Worm (Caenorhabditis elegans): Measurements from ENCODE around the gene nep-20.

The nep-20 gene

DNA sequence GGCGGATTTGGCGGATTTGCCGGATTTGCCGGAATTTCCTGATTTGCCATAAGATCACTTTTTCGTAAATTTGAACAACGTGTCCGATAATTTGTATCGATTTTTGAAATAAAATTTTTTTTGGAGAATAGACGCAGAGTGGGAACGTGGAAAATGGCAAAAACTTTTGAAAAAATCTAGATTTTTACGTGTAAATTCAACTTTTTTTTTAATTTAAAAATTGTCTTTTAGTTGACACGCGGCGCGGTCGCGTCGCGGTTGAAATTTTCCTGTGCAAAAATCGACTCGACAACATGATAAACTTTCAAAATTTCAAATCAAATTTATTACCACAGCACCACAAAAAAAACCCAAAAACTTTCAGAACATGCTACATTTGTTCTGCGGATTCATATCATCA lies at the start of gene nep-20:
Gene nep-20, minus strand, starts transcription at position 101 of the 400 bp plus-strand sequence.
- TF ChIP-seq lin-13 (GFP tag; optimal IDR thresholded peaks at IDR 0.05) = no peak
- TF ChIP-seq ceh-16 (tag; optimal IDR thresholded peaks at IDR 0.05) = no peak
- TF ChIP-seq skn-1 (tag; optimal IDR thresholded peaks at IDR 0.05) = no peak
- no peak for TF ChIP-seq gmeb-1 (tag; optimal IDR thresholded peaks at IDR 0.05)
- TF ChIP-seq Y55F3AM.14 (GFP tag; optimal IDR thresholded peaks at IDR 0.05) = no peak
- no peak for TF ChIP-seq nhr-129 (tag; optimal IDR thresholded peaks at IDR 0.05)
- no peak for TF ChIP-seq aly-2 (tag; optimal IDR thresholded peaks at IDR 0.05)
- no peak for TF ChIP-seq sma-9 (GFP tag; optimal IDR thresholded peaks at IDR 0.05)
- TF ChIP-seq sma-9 (tag; optimal IDR thresholded peaks at IDR 0.05) = no peak
- no peak for TF ChIP-seq elt-1 (tag; optimal IDR thresholded peaks at IDR 0.05)
- no peak for TF ChIP-seq ztf-1 (GFP tag; conservative IDR thresholded peaks at IDR 0.05)
- no peak for TF ChIP-seq lsy-2 (tag; optimal IDR thresholded peaks at IDR 0.05)
- no peak for TF ChIP-seq lin-11 (tag; optimal IDR thresholded peaks at IDR 0.05)
- no peak for TF ChIP-seq fos-1 (tag; optimal IDR thresholded peaks at IDR 0.05)
- no peak for TF ChIP-seq alr-1 (tag; optimal IDR thresholded peaks at IDR 0.05)
- TF ChIP-seq unc-62 (GFP tag; optimal IDR thresholded peaks at IDR 0.05) = no peak
- TF ChIP-seq ZK546.5 (tag; optimal IDR thresholded peaks at IDR 0.05) = no peak
- TF ChIP-seq zag-1 (tag; optimal IDR thresholded peaks at IDR 0.05) = no peak

DNA sequence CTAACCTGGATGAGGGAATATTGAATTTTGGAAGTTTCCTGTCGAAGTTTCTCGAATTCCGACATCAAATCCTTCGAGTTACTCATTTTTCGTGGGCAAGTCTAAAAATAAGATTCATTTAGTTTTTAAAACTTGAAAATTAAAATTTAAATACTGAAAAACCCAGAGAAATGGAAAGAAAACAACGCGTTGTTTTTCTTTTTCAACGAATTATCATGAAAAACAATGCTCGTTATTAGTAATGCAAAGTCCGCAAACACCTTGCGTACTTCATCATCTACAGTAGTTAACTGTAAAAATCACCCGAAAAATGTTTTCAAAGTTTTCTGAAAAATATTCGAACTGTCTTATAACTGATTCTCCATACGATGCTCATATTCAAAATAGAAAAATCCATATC lies 48.9 kb upstream of the nep-20 start, which contains the start of gene C16C8.4:
Gene C16C8.4, minus strand, starts transcription at position 101 of the 400 bp plus-strand sequence.
- TF ChIP-seq mab-5 (tag; optimal IDR thresholded peaks at IDR 0.05) (no peak), nhr-129 (tag; optimal IDR thresholded peaks at IDR 0.05) (no peak), sem-4 (tag; optimal IDR thresholded peaks at IDR 0.05) (no peak), egl-27 (tag; optimal IDR thresholded peaks at IDR 0.05) (no peak), ceh-16 (tag; optimal IDR thresholded peaks at IDR 0.05) (no peak), sma-9 (GFP tag; optimal IDR thresholded peaks at IDR 0.05) (no peak), sma-9 (tag; optimal IDR thresholded peaks at IDR 0.05) (no peak), gmeb-1 (tag; optimal IDR thresholded peaks at IDR 0.05) (no peak)

DNA sequence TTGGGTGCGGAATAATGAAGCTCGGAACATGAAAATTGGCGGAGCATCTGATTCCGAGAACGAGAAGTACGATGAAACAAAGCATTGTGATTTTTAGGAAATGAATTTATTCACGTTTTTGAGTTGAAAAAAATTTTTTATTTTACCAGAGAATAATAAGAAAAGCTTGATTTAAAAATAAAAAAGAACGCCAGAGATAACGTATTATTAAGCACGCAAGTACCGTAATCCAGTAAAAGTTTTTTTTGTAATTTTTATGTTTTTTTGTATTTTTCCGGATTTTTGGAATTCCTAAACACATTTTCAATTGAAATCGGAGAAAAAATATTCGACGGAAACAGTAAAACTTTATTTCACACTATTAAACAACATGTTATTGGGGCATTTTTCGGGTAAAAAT lies 47.8 kb upstream of the nep-20 start, which contains the start of gene C16C8.22:
Gene C16C8.22, minus strand, starts transcription at position 101 of the 400 bp plus-strand sequence.
- TF ChIP-seq snpc-4 (tag; optimal IDR thresholded peaks at IDR 0.05) (no peak), mbf-1 (tag; optimal IDR thresholded peaks at IDR 0.05) (no peak), mdl-1 (tag; optimal IDR thresholded peaks at IDR 0.05) (no peak), skn-1 (tag; optimal IDR thresholded peaks at IDR 0.05) (no peak), lin-11 (tag; optimal IDR thresholded peaks at IDR 0.05) (no peak), blmp-1 (tag; optimal IDR thresholded peaks at IDR 0.05; ENCODE audit: insufficient read depth) (no peak), lin-39 (tag; optimal IDR thresholded peaks at IDR 0.05) (no peak), ama-1 (optimal IDR thresholded peaks at IDR 0.05) (no peak), ZK546.5 (tag; optimal IDR thresholded peaks at IDR 0.05) (no peak), unc-39 (tag; optimal IDR thresholded peaks at IDR 0.05) (no peak), ceh-16 (tag; optimal IDR thresholded peaks at IDR 0.05) (no peak), unc-62 (GFP tag; optimal IDR thresholded peaks at IDR 0.05) (no peak), fos-1 (tag; optimal IDR thresholded peaks at IDR 0.05) (no peak), ztf-11 (tag; optimal IDR thresholded peaks at IDR 0.05) (no peak), dmd-4 (tag; optimal IDR thresholded peaks at IDR 0.05) (no peak), nhr-237 (tag; optimal IDR thresholded peaks at IDR 0.05) (no peak)

DNA sequence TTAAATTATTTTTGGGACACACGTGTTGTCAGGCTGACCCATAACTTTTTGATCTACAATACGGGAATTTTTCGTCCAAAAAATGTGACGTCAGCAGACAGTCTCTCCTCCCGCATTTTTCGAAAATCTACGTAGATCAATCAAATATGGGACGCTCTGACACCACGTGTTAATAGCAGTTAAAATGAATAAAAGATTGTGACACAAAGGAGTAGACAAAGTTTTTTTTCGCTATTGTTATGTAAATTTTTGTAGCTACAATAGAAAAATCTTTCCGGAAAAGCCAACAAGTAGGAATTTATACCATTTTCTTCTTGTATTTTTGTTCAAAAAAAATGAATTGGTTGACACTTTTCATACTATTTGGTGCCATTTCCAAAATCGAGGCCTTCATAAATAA lies 46.0 kb upstream of the nep-20 start, which contains the start of gene C16C8.27:
Gene C16C8.27, plus strand, starts transcription at position 301 of the 400 bp plus-strand sequence.
- no peak for TF ChIP-seq nhr-237 (tag; optimal IDR thresholded peaks at IDR 0.05)
- TF ChIP-seq sem-4 (tag; optimal IDR thresholded peaks at IDR 0.05) = no peak
- no peak for TF ChIP-seq fos-1 (tag; optimal IDR thresholded peaks at IDR 0.05)
- no peak for TF ChIP-seq dmd-4 (tag; optimal IDR thresholded peaks at IDR 0.05)
- TF ChIP-seq C34F6.9 (tag; optimal IDR thresholded peaks at IDR 0.05) = no peak
- TF ChIP-seq zag-1 (tag; optimal IDR thresholded peaks at IDR 0.05) = no peak
- no peak for TF ChIP-seq Y55F3AM.14 (GFP tag; optimal IDR thresholded peaks at IDR 0.05)
- no peak for TF ChIP-seq nhr-6 (tag; optimal IDR thresholded peaks at IDR 0.05)
- TF ChIP-seq unc-62 (GFP tag; optimal IDR thresholded peaks at IDR 0.05) = no peak
- TF ChIP-seq lin-39 (tag; optimal IDR thresholded peaks at IDR 0.05) = no peak
- no peak for TF ChIP-seq crh-2 (tag; optimal IDR thresholded peaks at IDR 0.05)
- no peak for TF ChIP-seq R02D3.7 (tag; optimal IDR thresholded peaks at IDR 0.05)

DNA sequence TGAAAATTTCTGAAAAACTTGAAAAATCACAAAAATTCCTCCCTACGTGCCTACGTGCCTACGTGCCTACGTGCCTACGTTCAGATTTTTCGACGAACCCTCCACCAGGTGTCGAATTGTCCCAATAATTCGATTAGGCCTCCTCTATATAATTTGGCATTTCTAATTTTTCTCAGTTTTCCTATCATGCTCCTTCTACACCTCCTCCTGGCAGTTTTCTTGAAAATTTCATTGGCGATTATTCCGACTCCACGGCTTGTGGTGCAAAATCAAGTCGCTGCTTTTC lies 45.2 kb upstream of the nep-20 start, which contains the start of gene C16C8.17:
Gene C16C8.17, plus strand, starts transcription at position 187 of the 286 bp plus-strand sequence.
- TF ChIP-seq nhr-21 (tag; optimal IDR thresholded peaks at IDR 0.05) (no peak), ceh-82 (tag; optimal IDR thresholded peaks at IDR 0.05) (no peak), ama-1 (optimal IDR thresholded peaks at IDR 0.05) (no peak), zag-1 (tag; optimal IDR thresholded peaks at IDR 0.05) (no peak), nhr-10 (tag; optimal IDR thresholded peaks at IDR 0.05) (no peak), nhr-6 (tag; optimal IDR thresholded peaks at IDR 0.05) (no peak), mbf-1 (tag; optimal IDR thresholded peaks at IDR 0.05) (no peak), nhr-237 (tag; optimal IDR thresholded peaks at IDR 0.05) (no peak), ZK546.5 (tag; optimal IDR thresholded peaks at IDR 0.05) (no peak), elt-1 (tag; optimal IDR thresholded peaks at IDR 0.05) (no peak), gmeb-1 (tag; optimal IDR thresholded peaks at IDR 0.05) (no peak), alr-1 (tag; optimal IDR thresholded peaks at IDR 0.05) (no peak), elt-3 (tag; optimal IDR thresholded peaks at IDR 0.05) (no peak), R02D3.7 (tag; optimal IDR thresholded peaks at IDR 0.05) (no peak), lin-39 (tag; optimal IDR thresholded peaks at IDR 0.05) (no peak), F13H6.1 (tag; optimal IDR thresholded peaks at IDR 0.05) (no peak), snpc-4 (tag; optimal IDR thresholded peaks at IDR 0.05) (no peak), egl-27 (tag; optimal IDR thresholded peaks at IDR 0.05) (no peak), Y55F3AM.14 (GFP tag; optimal IDR thresholded peaks at IDR 0.05) (no peak)
